Fruit fly (Drosophila melanogaster): ENCODE measurements around the gene CG4704.

dm6 chr3R:22861982-22862381 lies 15.9 kb upstream of the CG4704 start:
- no peak for TF ChIP-seq sv (GFP tag; optimal IDR thresholded peaks at IDR 0.05)
- TF ChIP-seq Hr78 (GFP tag; optimal IDR thresholded peaks at IDR 0.05): no peak

Data from whole organism, wandering third instar larva.